Fruit fly (Drosophila melanogaster): ENCODE measurements around the gene ush.

ush gene

dm6 chr2L:513035-513434 is 37.0 kb downstream of the ush start (continued):
- TF ChIP-seq CG11085 (GFP tag; IDR thresholded peaks at IDR 0.05) (no peak), dimm (GFP tag; IDR thresholded peaks at IDR 0.05) (no peak), Usf (GFP tag; optimal IDR thresholded peaks at IDR 0.05) (no peak), CG10366 (GFP tag; IDR thresholded peaks at IDR 0.05) (no peak), unpg (GFP tag; optimal IDR thresholded peaks at IDR 0.05) (peak; percentile 6), CG7987 (GFP tag; optimal IDR thresholded peaks at IDR 0.05) (no peak), CG15601 (tag; optimal IDR thresholded peaks at IDR 0.05) (no peak), Asciz (GFP tag; optimal IDR thresholded peaks at IDR 0.05) (no peak), CG12071 (GFP tag; optimal IDR thresholded peaks at IDR 0.05) (no peak), Hmr (GFP tag; optimal IDR thresholded peaks at IDR 0.05) (peak; percentile 31), CG11247 (GFP tag; IDR thresholded peaks at IDR 0.05) (no peak), fd64A (GFP tag; optimal IDR thresholded peaks at IDR 0.05) (no peak), pzg (GFP tag; optimal IDR thresholded peaks at IDR 0.05) (no peak), CG6765 (GFP tag; optimal IDR thresholded peaks at IDR 0.05) (no peak), p53 (GFP tag; optimal IDR thresholded peaks at IDR 0.05) (no peak), wek (GFP tag; optimal IDR thresholded peaks at IDR 0.05) (no peak), pho (GFP tag; optimal IDR thresholded peaks at IDR 0.05) (no peak), CG14050 (GFP tag; IDR thresholded peaks at IDR 0.05) (0 out of 3 replicates have a peak, but pooled peaks have one; percentile 23), CG8944 (GFP tag; optimal IDR thresholded peaks at IDR 0.05) (no peak), tx (GFP tag; optimal IDR thresholded peaks at IDR 0.05) (no peak), CG8765 (GFP tag; IDR thresholded peaks at IDR 0.05) (no peak), croc (GFP tag; conservative IDR thresholded peaks at IDR 0.05) (no peak), CG5953 (GFP tag; IDR thresholded peaks at IDR 0.05) (0 out of 2 replicates have a peak, but pooled peaks have one; percentile 28), CG3163 (GFP tag; optimal IDR thresholded peaks at IDR 0.05) (no peak), dm (GFP tag; optimal IDR thresholded peaks at IDR 0.05) (no peak), oc (tag; optimal IDR thresholded peaks at IDR 0.05) (no peak), knrl (GFP tag; IDR thresholded peaks at IDR 0.05; ENCODE audit: partially characterized antibody) (no peak), CG34422 (GFP tag; IDR thresholded peaks at IDR 0.05) (0 out of 3 replicates have a peak, but pooled peaks have one; percentile 39), dan (GFP tag; IDR thresholded peaks at IDR 0.05) (no peak), Oli (tag; optimal IDR thresholded peaks at IDR 0.05) (peak; percentile 32), Mad (GFP tag; optimal IDR thresholded peaks at IDR 0.05) (no peak), CG8924 (tag; optimal IDR thresholded peaks at IDR 0.05) (no peak), CG7839 (tag; optimal IDR thresholded peaks at IDR 0.05) (peak; percentile 34), H15 (GFP tag; IDR thresholded peaks at IDR 0.05) (no peak), ci (GFP tag; IDR thresholded peaks at IDR 0.05) (0 out of 3 replicates have a peak, but pooled peaks have one; percentile 44), ase (GFP tag; IDR thresholded peaks at IDR 0.05) (no peak), zfh2 (GFP tag; optimal IDR thresholded peaks at IDR 0.05) (no peak), Gug (GFP tag; IDR thresholded peaks at IDR 0.05) (no peak), Fer3 (tag; optimal IDR thresholded peaks at IDR 0.05) (no peak), cato (GFP tag; optimal IDR thresholded peaks at IDR 0.05; ENCODE audit: borderline replicate concordance) (no peak), CG2712 (tag; optimal IDR thresholded peaks at IDR 0.05) (no peak), CG2678 (tag; optimal IDR thresholded peaks at IDR 0.05) (peak; percentile 5), Sry-δ (GFP tag; optimal IDR thresholded peaks at IDR 0.05) (no peak), hth (optimal IDR thresholded peaks at IDR 0.05) (no peak), phol (tag; optimal IDR thresholded peaks at IDR 0.05) (no peak), CG12219 (GFP tag; optimal IDR thresholded peaks at IDR 0.05) (peak; percentile 22), Fer2 (tag; optimal IDR thresholded peaks at IDR 0.05) (no peak), dmrt11E (tag; optimal IDR thresholded peaks at IDR 0.05) (no peak), h (optimal IDR thresholded peaks at IDR 0.05) (no peak), danr (GFP tag; IDR thresholded peaks at IDR 0.05) (no peak), CkIIα-i1 (GFP tag; IDR thresholded peaks at IDR 0.05) (no peak), CG14667 (GFP tag; IDR thresholded peaks at IDR 0.05) (no peak), tup (GFP tag; optimal IDR thresholded peaks at IDR 0.05) (no peak)

Data from whole organism, embryonic.